Fruit fly (Drosophila melanogaster): ENCODE data around the gene CG10801.

Gene CG10801

dm6 chrX:3447718-3448523 lies 12.5 kb upstream of the CG10801 start:
- TF ChIP-seq Hr39 (GFP tag; optimal IDR thresholded peaks at IDR 0.05) (peak; percentile 23), net (GFP tag; optimal IDR thresholded peaks at IDR 0.05) (peak; percentile 28), CG7368 (GFP tag; optimal IDR thresholded peaks at IDR 0.05) (peak; percentile 30), fd59A (GFP tag; optimal IDR thresholded peaks at IDR 0.05) (no peak), fd85E (GFP tag; optimal IDR thresholded peaks at IDR 0.05) (no peak), CG3919 (GFP tag; optimal IDR thresholded peaks at IDR 0.05) (peak; percentile 18), CG3032 (tag; optimal IDR thresholded peaks at IDR 0.05) (no peak), Sox102F (GFP tag; optimal IDR thresholded peaks at IDR 0.05) (no peak), Eip93F (GFP tag; optimal IDR thresholded peaks at IDR 0.05) (no peak), CG10669 (GFP tag; optimal IDR thresholded peaks at IDR 0.05) (peak; percentile 12), lz (GFP tag; optimal IDR thresholded peaks at IDR 0.05) (peak; percentile 16), pdm3 (GFP tag; optimal IDR thresholded peaks at IDR 0.05) (no peak), CG1621 (tag; optimal IDR thresholded peaks at IDR 0.05) (no peak), CG8632 (GFP tag; optimal IDR thresholded peaks at IDR 0.05) (peak; percentile 15), topi (GFP tag; optimal IDR thresholded peaks at IDR 0.05) (peak; percentile 61), CG11762 (GFP tag; optimal IDR thresholded peaks at IDR 0.05; ENCODE audit: insufficient read depth) (peak; percentile 10), Gug (GFP tag; IDR thresholded peaks at IDR 0.05) (peak; percentile 55), CG10631 (GFP tag; optimal IDR thresholded peaks at IDR 0.05) (peak; percentile 8), CG6792 (GFP tag; optimal IDR thresholded peaks at IDR 0.05) (peak; percentile 21), Ets96B (tag; optimal IDR thresholded peaks at IDR 0.05) (peak; percentile 17), Blimp-1 (GFP tag; optimal IDR thresholded peaks at IDR 0.05) (no peak), OdsH (GFP tag; optimal IDR thresholded peaks at IDR 0.05) (peak; percentile 25), Hr4 (GFP tag; optimal IDR thresholded peaks at IDR 0.05) (peak; percentile 40), CG6808 (GFP tag; optimal IDR thresholded peaks at IDR 0.05) (no peak), eg (GFP tag; IDR thresholded peaks at IDR 0.05) (peak; percentile 50), spab (GFP tag; optimal IDR thresholded peaks at IDR 0.05) (no peak), CG4318 (GFP tag; optimal IDR thresholded peaks at IDR 0.05) (no peak), Sox15 (GFP tag; optimal IDR thresholded peaks at IDR 0.05) (no peak), CG34406 (GFP tag; optimal IDR thresholded peaks at IDR 0.05) (peak; percentile 27), CG9139 (GFP tag; optimal IDR thresholded peaks at IDR 0.05) (no peak), CG32006 (GFP tag; optimal IDR thresholded peaks at IDR 0.05) (peak; percentile 63), Eip78C (GFP tag) (peak; percentile 66), CG6276 (GFP tag; optimal IDR thresholded peaks at IDR 0.05) (peak; percentile 39), dsx (GFP tag; optimal IDR thresholded peaks at IDR 0.05; ENCODE audit: poor library complexity, severe bottlenecking) (no peak), fkh (GFP tag; optimal IDR thresholded peaks at IDR 0.05) (no peak), acj6 (GFP tag; optimal IDR thresholded peaks at IDR 0.05) (no peak), CG6163 (GFP tag; IDR thresholded peaks at IDR 0.05) (peak; percentile 54; the same call in 1 of the 3 replicates), CG31627 (GFP tag; optimal IDR thresholded peaks at IDR 0.05) (peak; percentile 34), CG16779 (tag; optimal IDR thresholded peaks at IDR 0.05) (no peak), Ets21C (GFP tag; optimal IDR thresholded peaks at IDR 0.05) (no peak), Met (GFP tag; optimal IDR thresholded peaks at IDR 0.05) (peak; percentile 60), vri (GFP tag; optimal IDR thresholded peaks at IDR 0.05) (no peak), ss (GFP tag; optimal IDR thresholded peaks at IDR 0.05) (no peak), Eip75B (GFP tag; optimal IDR thresholded peaks at IDR 0.05) (no peak), Sox14 (GFP tag; optimal IDR thresholded peaks at IDR 0.05) (peak; percentile 34), Lpt (GFP tag; optimal IDR thresholded peaks at IDR 0.05) (no peak), dac (GFP tag; optimal IDR thresholded peaks at IDR 0.05) (peak; percentile 24), Hr38 (GFP tag; optimal IDR thresholded peaks at IDR 0.05) (no peak), CG6854 (GFP tag; optimal IDR thresholded peaks at IDR 0.05) (no peak), esn (GFP tag; optimal IDR thresholded peaks at IDR 0.05) (peak; percentile 36)
